Worm (Caenorhabditis elegans) whole organism, mixed stage, embryonic: ENCODE measurements around the gene F33C8.4.

Experiments
- M03D4.4 ChIP-seq: sonication (generic microtip); optimal IDR thresholded peaks from 2 replicates; lab custom pipeline; 2017; ENCODE audit warnings: mild to moderate bottlenecking, missing genetic modification characterization, missing compliant biosample characterization
- ceh-39 ChIP-seq: fragments of 150-350 bp; optimal IDR thresholded peaks from 2 replicates; lab custom pipeline; 2014; ENCODE audit warnings: missing biosample characterization, missing genetic modification characterization
- ces-1 ChIP-seq: fragments of 150-350 bp; optimal IDR thresholded peaks from 2 replicates; lab custom pipeline; 2014; ENCODE audit warnings: missing biosample characterization, missing genetic modification reagents, missing genetic modification characterization
- drap-1 ChIP-seq: fragments of 200-800 bp; sonication (Bioruptor generic); optimal IDR thresholded peaks from 3 replicates; lab custom pipeline; 2018; ENCODE audit warnings: mild to moderate bottlenecking, missing genetic modification characterization, missing compliant biosample characterization
- ham-2 ChIP-seq: fragments of 200-800 bp; sonication (Bioruptor generic); optimal IDR thresholded peaks from 2 replicates; lab custom pipeline; 2018; ENCODE audit warnings: mild to moderate bottlenecking, missing genetic modification characterization, missing compliant biosample characterization
- hlh-1 ChIP-seq: fragments of 150-350 bp; optimal IDR thresholded peaks from 2 replicates; lab custom pipeline; 2014; ENCODE audit warnings: missing biosample characterization, missing genetic modification reagents, missing genetic modification characterization
- lin-13 ChIP-seq: fragments of 150-350 bp; optimal IDR thresholded peaks from 2 replicates; lab custom pipeline; 2014; ENCODE audit warnings: missing biosample characterization, missing genetic modification characterization
- lsy-2 ChIP-seq: fragments of 150-350 bp; optimal IDR thresholded peaks from 2 replicates; lab custom pipeline; 2014; ENCODE audit warnings: missing biosample characterization, missing genetic modification characterization
- mab-5 ChIP-seq: fragments of 150-350 bp; optimal IDR thresholded peaks from 2 replicates; lab custom pipeline; 2014; ENCODE audit warnings: missing biosample characterization, missing genetic modification characterization
- nhr-28 ChIP-seq: fragments of 150-350 bp; optimal IDR thresholded peaks from 2 replicates; lab custom pipeline; 2014; ENCODE audit warnings: missing biosample characterization, missing genetic modification characterization
- nhr-76 ChIP-seq: sonication (generic microtip); optimal IDR thresholded peaks from 2 replicates; lab custom pipeline; 2017; ENCODE audit warnings: missing biosample characterization, missing genetic modification characterization
- snpc-4 ChIP-seq: fragments of 150-350 bp; optimal IDR thresholded peaks from 2 replicates; lab custom pipeline; 2014; ENCODE audit warnings: missing biosample characterization, missing genetic modification characterization
- ztf-11 ChIP-seq: fragments of 150-350 bp; optimal IDR thresholded peaks from 2 replicates; lab custom pipeline; 2014; ENCODE audit warnings: missing biosample characterization, missing genetic modification characterization

DNA sequence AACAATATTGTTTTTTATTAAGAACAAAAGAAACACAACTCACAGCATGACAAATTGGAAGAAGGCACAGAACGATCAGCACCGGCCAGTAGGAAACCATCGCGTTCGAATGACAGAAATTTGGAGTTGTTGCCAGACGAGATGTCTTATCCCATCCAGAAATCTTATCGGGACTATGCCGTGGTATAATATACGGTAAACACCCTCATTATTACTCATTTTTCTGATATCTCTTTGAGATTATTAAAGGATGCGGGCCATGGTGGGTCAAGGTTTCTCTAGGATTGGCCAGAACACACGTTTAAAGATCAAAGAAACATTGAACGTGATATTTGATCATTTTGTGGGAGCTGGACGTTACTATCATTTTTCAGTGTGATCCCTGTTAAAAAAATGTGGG is 32.2 kb upstream of the F33C8.4 start, which contains the start of gene hch-1:
- TF ChIP-seq drap-1 (GFP tag; lab: Kevin White, UChicago) (no peak), snpc-4 (no peak), lsy-2 (tag; lab: Kevin White, UChicago) (no peak), nhr-28 (tag; lab: Kevin White, UChicago) (no peak), lin-13 (tag; lab: Kevin White, UChicago) (no peak), nhr-76 (tag; lab: Kevin White, UChicago) (no peak), mab-5 (tag; lab: Kevin White, UChicago) (no peak), ceh-39 (no peak), hlh-1 (tag; lab: Kevin White, UChicago) (no peak), ham-2 (GFP tag; lab: Kevin White, UChicago) (no peak), ztf-11 (no peak), ces-1 (GFP tag; lab: Kevin White, UChicago) (no peak), M03D4.4 (no peak)
